Fruit fly (Drosophila melanogaster) whole organism, wandering third instar larva: ENCODE measurements around the gene CG32055.

ENCODE experiments used
- Abd-B ChIP-seq: fragments of >200 bp; optimal IDR thresholded peaks from 2 replicates; lab custom pipeline; 2017; ENCODE audit warnings: missing biosample characterization, missing genetic modification characterization
- CG32264 ChIP-seq: fragments of 200-800 bp; sonication (Bioruptor generic); optimal IDR thresholded peaks from 2 replicates; lab custom pipeline; 2016; ENCODE audit warnings: missing biosample characterization, missing genetic modification characterization
- CG9705 ChIP-seq: fragments of 200-800 bp; sonication (Bioruptor generic); optimal IDR thresholded peaks from 2 replicates; lab custom pipeline; 2018; ENCODE audit warnings: missing biosample characterization, mild to moderate bottlenecking, missing genetic modification characterization
- CrebA ChIP-seq: fragments of 200-800 bp; sonication (Bioruptor generic); optimal IDR thresholded peaks from 2 replicates; lab custom pipeline; 2016; ENCODE audit warnings: missing biosample characterization, mild to moderate bottlenecking, missing genetic modification characterization, borderline replicate concordance
- Dfd ChIP-seq: fragments of >200 bp; optimal IDR thresholded peaks from 2 replicates; lab custom pipeline; 2017; ENCODE audit warnings: missing biosample characterization, missing genetic modification characterization
- Dif ChIP-seq: fragments of 200-275, 200-300 bp; sonication (Bioruptor generic); optimal IDR thresholded peaks from 2 replicates; lab custom pipeline; 2018; ENCODE audit warnings: missing biosample characterization, missing genetic modification characterization; ENCODE audit not compliant: partially characterized antibody
- GATAd ChIP-seq: sonication (Bioruptor generic); optimal IDR thresholded peaks from 2 replicates; lab custom pipeline; 2016; ENCODE audit warnings: missing biosample characterization, missing genetic modification characterization
- Hnf4 ChIP-seq: fragments of 200-800 bp; sonication (Bioruptor generic); optimal IDR thresholded peaks from 2 replicates; lab custom pipeline; 2016; ENCODE audit warnings: missing biosample characterization, mild to moderate bottlenecking, missing genetic modification characterization
- Hr83 ChIP-seq: fragments of 200-300 bp; sonication (Bioruptor generic); optimal IDR thresholded peaks from 2 replicates; lab custom pipeline; 2016; ENCODE audit warnings: missing biosample characterization, mild to moderate bottlenecking, missing genetic modification characterization, moderate library complexity; ENCODE audit not compliant: poor library complexity, severe bottlenecking
- Jra ChIP-seq: sonication (Bioruptor generic); optimal IDR thresholded peaks from 2 replicates; lab custom pipeline; 2016; ENCODE audit warnings: missing biosample characterization, missing genetic modification characterization
- Mio ChIP-seq: sonication (Bioruptor generic); optimal IDR thresholded peaks from 2 replicates; lab custom pipeline; 2016; ENCODE audit warnings: missing biosample characterization, missing genetic modification characterization
- Myc ChIP-seq: fragments of >200 bp; optimal IDR thresholded peaks from 2 replicates; lab custom pipeline; 2017
- Rel ChIP-seq, 2 experiments: fragments of 200-800 bp; sonication (Bioruptor generic) in 1 of 2; optimal IDR thresholded peaks; 2 replicates in 1 of 2; 3 replicates in 1 of 2; lab custom pipeline; 2016 to 2019; ENCODE audit warnings: mild to moderate bottlenecking in 2 of 2, missing biosample characterization in 2 of 2, missing genetic modification characterization in 2 of 2, moderate library complexity in 1 of 2
- Sp1 ChIP-seq: fragments of 200-800 bp; sonication (Bioruptor generic); optimal IDR thresholded peaks from 3 replicates; lab custom pipeline; 2019; ENCODE audit warnings: missing biosample characterization, mild to moderate bottlenecking, missing genetic modification characterization, moderate library complexity
- Vsx2 ChIP-seq: fragments of 200-300, 225-300 bp; sonication (Bioruptor generic); optimal IDR thresholded peaks from 2 replicates; lab custom pipeline; 2018; ENCODE audit warnings: missing biosample characterization, missing genetic modification characterization; ENCODE audit not compliant: partially characterized antibody
- dl ChIP-seq, 2 experiments: fragments of 175-275, 200-275 bp in 1 of 2; fragments of 200-275 bp in 1 of 2; sonication (Bioruptor generic); optimal IDR thresholded peaks; lab custom pipeline; 2018; ENCODE audit warnings: mild to moderate bottlenecking in 2 of 2, missing biosample characterization in 2 of 2, missing genetic modification characterization in 2 of 2, moderate library complexity in 2 of 2; ENCODE audit not compliant: partially characterized antibody in 2 of 2, insufficient read depth in 1 of 2
- dmrt93B ChIP-seq: fragments of 200-800 bp; sonication (Bioruptor generic); optimal IDR thresholded peaks from 2 replicates; lab custom pipeline; 2018; ENCODE audit warnings: missing biosample characterization, mild to moderate bottlenecking, missing genetic modification characterization
- foxo ChIP-seq, 2 experiments: fragments of 200-800 bp; sonication (Bioruptor generic); optimal IDR thresholded peaks; 2 replicates in 1 of 2; 3 replicates in 1 of 2; lab custom pipeline; 2016 to 2017; ENCODE audit warnings: missing biosample characterization in 2 of 2, missing genetic modification characterization in 2 of 2
- jim ChIP-seq: fragments of 175-275, 200-325 bp; sonication (Bioruptor generic); optimal IDR thresholded peaks from 2 replicates; lab custom pipeline; 2016; ENCODE audit warnings: missing biosample characterization, mild to moderate bottlenecking, missing genetic modification characterization
- lola ChIP-seq: fragments of >200 bp; optimal IDR thresholded peaks from 2 replicates; lab custom pipeline; 2017; ENCODE audit warnings: missing biosample characterization, missing genetic modification characterization
- pan ChIP-seq: fragments of >200 bp; optimal IDR thresholded peaks from 2 replicates; lab custom pipeline; 2017
- psq ChIP-seq: fragments of 200-800 bp; sonication (Bioruptor generic); optimal IDR thresholded peaks from 3 replicates; lab custom pipeline; 2017; ENCODE audit warnings: missing biosample characterization, mild to moderate bottlenecking, missing genetic modification characterization, moderate library complexity
- rgr ChIP-seq: fragments of 200-800 bp; sonication (Bioruptor generic); optimal IDR thresholded peaks from 3 replicates; lab custom pipeline; 2016; ENCODE audit warnings: missing biosample characterization, mild to moderate bottlenecking, missing genetic modification characterization
- sage ChIP-seq: fragments of 200-800 bp; sonication (Bioruptor generic); optimal IDR thresholded peaks from 2 replicates; lab custom pipeline; 2016; ENCODE audit warnings: missing biosample characterization, mild to moderate bottlenecking, missing genetic modification characterization
- sv ChIP-seq: fragments of 200-800 bp; sonication (Bioruptor generic); optimal IDR thresholded peaks from 3 replicates; lab custom pipeline; 2016; ENCODE audit warnings: missing biosample characterization, missing genetic modification characterization
- tai ChIP-seq: sonication (Bioruptor generic); optimal IDR thresholded peaks from 2 replicates; lab custom pipeline; 2016; ENCODE audit warnings: missing biosample characterization, missing genetic modification characterization

The CG32055 gene

DNA sequence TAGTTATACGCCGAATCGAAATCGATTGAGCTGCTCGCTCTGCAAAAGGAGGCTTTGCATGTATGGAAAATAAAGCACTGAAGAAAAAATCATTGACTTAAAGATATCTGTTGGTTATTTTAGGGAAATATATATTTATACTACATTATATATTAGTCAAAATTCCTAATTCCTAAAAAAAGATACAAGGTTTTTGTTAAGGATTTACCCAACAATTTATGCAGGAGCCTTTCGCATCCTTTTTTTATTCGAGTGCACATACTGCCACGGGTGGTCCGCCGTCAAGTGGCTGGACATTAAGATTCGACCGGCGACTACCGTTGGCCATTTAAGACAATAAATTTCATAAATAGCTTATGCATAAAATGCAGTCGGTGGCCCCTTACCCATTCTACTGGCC, 41.3 kb upstream of the CG32055 start:
- TF ChIP-seq Myc (lab: Kevin White, UChicago) (no peak), psq (GFP tag; lab: Kevin White, UChicago) (no peak), Hnf4 (GFP tag; lab: Kevin White, UChicago) (no peak), GATAd (GFP tag; lab: Kevin White, UChicago) (no peak), foxo (GFP tag; optimal IDR thresholded peaks at IDR 0.05; lab: Kevin White, UChicago) (peak in 1 of 2 experiments; percentile 22), dmrt93B (GFP tag; lab: Kevin White, UChicago) (no peak), Jra (GFP tag; lab: Kevin White, UChicago) (no peak)

DNA sequence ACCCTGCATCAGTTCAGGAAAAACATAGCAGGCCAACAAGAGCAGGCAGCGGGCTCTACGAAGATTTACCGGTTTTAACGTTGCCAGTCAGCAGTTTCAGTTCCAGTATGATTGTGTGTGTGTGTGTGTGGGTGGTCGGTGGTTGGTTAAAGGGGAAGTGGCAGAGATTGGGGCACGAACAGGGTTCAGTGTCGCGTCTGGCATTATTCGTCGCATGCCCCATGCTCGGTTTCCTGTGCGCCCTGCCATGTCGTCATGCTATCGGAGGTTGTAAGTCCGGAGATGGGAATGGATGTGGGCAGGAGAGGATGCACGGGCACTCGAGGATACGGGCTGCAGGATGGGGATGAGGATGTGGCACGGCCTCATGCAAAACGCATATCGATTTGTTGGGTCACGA, 38.8 kb upstream of the CG32055 start:
- TF ChIP-seq CG9705 (GFP tag; lab: Kevin White, UChicago) (no peak), jim (GFP tag; lab: Kevin White, UChicago) (no peak), sage (GFP tag; lab: Kevin White, UChicago) (no peak), Abd-B (GFP tag; lab: Kevin White, UChicago) (no peak), Myc (lab: Kevin White, UChicago) (no peak), psq (GFP tag; lab: Kevin White, UChicago) (no peak), Hr83 (no peak), CrebA (GFP tag; lab: Kevin White, UChicago) (no peak), Vsx2 (GFP tag; lab: Kevin White, UChicago) (no peak), dl (GFP tag; optimal IDR thresholded peaks at IDR 0.05; lab: Kevin White, UChicago; ENCODE audit: insufficient read depth in 1 of 2, partially characterized antibody in 2 of 2) (no peak), sv (GFP tag; lab: Kevin White, UChicago) (no peak)

DNA sequence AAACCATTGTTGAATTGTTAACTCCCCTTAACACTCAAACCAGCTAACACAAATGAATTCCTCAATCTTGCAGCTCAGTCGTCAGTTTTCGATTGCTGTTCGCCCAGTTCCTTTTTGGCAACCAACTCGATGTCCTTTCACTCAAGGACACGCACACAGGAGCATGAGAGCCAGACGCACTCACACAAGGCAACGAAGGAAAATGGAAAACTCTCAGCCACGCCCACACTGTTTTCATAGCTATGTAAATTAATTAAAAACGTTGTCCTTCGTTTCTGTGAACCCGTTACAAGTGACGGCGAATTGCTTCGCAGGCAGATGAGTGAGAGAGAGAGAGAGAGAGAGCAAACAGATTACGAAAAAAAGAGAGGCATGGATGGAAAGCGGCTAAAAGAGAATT, 34.2 kb upstream of the CG32055 start:
- TF ChIP-seq CrebA (GFP tag; lab: Kevin White, UChicago) (no peak), Dif (GFP tag; lab: Kevin White, UChicago) (no peak)

DNA sequence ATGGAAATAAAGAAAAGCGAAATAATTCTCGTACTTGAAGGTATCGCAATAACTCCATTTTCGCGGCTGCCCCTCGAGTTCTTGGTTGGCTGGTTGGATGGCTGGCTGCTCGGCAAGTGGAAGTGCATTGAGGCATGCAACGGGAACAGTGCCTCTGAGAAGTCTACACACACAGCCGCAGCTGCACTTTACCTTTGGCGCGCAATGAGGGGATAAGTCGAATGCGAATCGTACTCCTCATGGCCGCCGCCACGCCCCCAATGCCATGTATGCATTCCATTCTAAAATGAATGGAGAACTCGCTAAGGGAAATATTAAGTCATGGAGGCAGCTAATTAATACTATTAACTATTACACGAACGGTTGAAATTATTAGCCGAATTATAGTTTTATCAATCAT, 29.9 kb upstream of the CG32055 start:
- no peak for TF ChIP-seq Hnf4 (GFP tag; lab: Kevin White, UChicago)
- TF ChIP-seq psq (GFP tag; lab: Kevin White, UChicago), result no peak

DNA sequence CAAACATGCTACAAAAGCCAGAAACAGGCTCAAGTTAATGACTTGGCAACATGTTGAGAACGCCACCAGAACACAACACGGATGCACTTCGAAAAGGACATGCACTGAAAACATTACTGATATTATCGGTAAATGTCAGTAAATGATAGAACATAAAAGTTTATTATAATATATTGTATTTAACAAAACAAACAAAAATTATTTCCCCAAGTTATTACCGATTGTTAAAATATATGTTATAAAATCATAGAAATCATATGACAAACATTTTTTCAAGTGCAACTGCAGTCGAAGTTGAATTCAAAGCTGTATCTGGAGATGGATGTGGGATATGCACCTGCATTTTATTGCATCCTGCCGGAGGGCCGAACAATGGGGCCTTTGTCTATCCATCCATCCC, 27.6 kb upstream of the CG32055 start:
- no peak for TF ChIP-seq tai (GFP tag; lab: Kevin White, UChicago)
- TF ChIP-seq Sp1 (GFP tag; lab: Kevin White, UChicago), result peak; percentile 23
- TF ChIP-seq, all 38 proteins: peak for 1

DNA sequence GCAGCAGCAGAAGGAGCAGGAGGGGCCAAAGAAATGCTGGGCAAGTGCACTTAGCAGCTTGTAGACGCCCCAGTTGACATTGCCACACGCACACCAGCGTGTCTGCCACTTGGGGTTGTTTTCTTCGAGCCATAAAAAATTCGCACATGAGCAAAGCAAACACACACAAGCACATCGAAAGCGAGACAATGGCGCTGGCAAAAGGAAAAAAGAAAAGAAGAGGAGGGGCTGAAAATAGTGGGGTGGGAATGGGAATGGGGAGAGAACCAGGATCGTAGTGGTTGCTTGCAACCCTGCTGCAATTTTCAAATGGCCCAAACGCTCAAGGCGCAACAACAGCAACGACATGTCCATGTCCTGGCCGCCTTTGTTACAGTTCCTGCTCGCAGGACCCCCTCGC, 27.2 kb upstream of the CG32055 start:
- TF ChIP-seq pan (no peak), Rel (GFP tag; optimal IDR thresholded peaks at IDR 0.05; lab: Kevin White, UChicago) (no peak), Rel (tag; optimal IDR thresholded peaks at IDR 0.05; lab: Kevin White, UChicago) (no peak), Hnf4 (GFP tag; lab: Kevin White, UChicago) (no peak), Mio (GFP tag; lab: Kevin White, UChicago) (no peak), lola (no peak), Dfd (no peak), CG32264 (GFP tag; lab: Kevin White, UChicago) (no peak), Myc (lab: Kevin White, UChicago) (no peak), foxo (GFP tag; optimal IDR thresholded peaks at IDR 0.05; lab: Kevin White, UChicago) (no peak), sage (GFP tag; lab: Kevin White, UChicago) (no peak), rgr (GFP tag; lab: Kevin White, UChicago) (no peak)

DNA sequence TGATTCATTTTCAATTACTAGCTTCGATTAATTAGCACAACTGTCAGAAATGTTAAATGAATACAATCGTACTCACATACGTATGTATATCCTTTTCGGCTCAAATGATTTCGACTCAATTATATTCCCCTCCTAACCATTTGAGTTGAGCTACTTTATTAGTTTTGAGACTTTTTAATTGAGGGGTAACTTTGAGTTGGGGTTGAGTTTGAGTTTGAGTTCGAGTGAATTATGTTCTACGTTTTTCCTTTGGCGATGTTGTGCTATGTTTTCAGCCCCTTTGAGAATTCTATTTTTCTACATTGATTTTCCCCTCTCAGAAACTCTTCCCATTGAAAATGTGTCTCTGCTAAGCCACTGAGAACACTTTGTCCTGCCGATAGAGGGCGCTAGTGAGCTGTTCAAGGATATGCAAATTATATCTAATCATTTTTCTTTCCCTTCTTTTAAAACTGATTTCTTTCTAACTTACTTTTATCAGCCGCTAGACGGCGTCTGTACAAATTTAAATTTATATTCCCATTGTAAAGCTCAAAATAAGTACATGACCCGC, 26.3 kb upstream of the CG32055 start:
- TF ChIP-seq Myc (lab: Kevin White, UChicago) (peak; percentile 68), Jra (GFP tag; lab: Kevin White, UChicago) (no peak)
- TF ChIP-seq, all 38 proteins: peak for 1
